Worm (Caenorhabditis elegans) whole organism, L4 larva: ENCODE data around the gene R10E4.6.

Experiments used
- F37D6.2 ChIP-seq: sonication (generic microtip); optimal IDR thresholded peaks from 2 replicates; lab custom pipeline; 2016; ENCODE audit warnings: mild to moderate bottlenecking, missing genetic modification characterization, missing compliant biosample characterization
- F49E8.2 ChIP-seq: sonication (generic microtip); optimal IDR thresholded peaks from 2 replicates; lab custom pipeline; 2016; ENCODE audit warnings: missing compliant biosample characterization, mild to moderate bottlenecking, missing genetic modification characterization, borderline replicate concordance
- R02D3.7 ChIP-seq: fragments of 150-350 bp; sonication (generic microtip); optimal IDR thresholded peaks from 3 replicates; lab custom pipeline; 2014; ENCODE audit warnings: missing biosample characterization, missing genetic modification characterization
- nhr-11 ChIP-seq: fragments of 150-350 bp; optimal IDR thresholded peaks from 2 replicates; lab custom pipeline; 2014; ENCODE audit warnings: missing biosample characterization, missing genetic modification characterization

Gene R10E4.6

ce11 chrIII:4343070-4343469 is 49.9 kb downstream of the R10E4.6 start, which contains the start of the genes B0285.3 and lcmt-1 (continued):
- TF ChIP-seq F37D6.2 (tag; lab: Kevin White, UChicago), result no peak
- no peak for TF ChIP-seq F49E8.2 (tag; lab: Kevin White, UChicago)
- no peak for TF ChIP-seq R02D3.7 (tag; lab: Kevin White, UChicago)
- TF ChIP-seq nhr-11 (tag; lab: Kevin White, UChicago), result no peak
